Worm (Caenorhabditis elegans): ENCODE results near the gene C14A4.12.

Gene C14A4.12

ce11 chrII:10612743-10613142, at the start of gene C14A4.12:
C14A4.12 (plus strand) TSS chrII:10613043.
- TF ChIP-seq flh-1 (GFP tag; optimal IDR thresholded peaks at IDR 0.05), result no peak
- TF ChIP-seq mab-5 (tag; optimal IDR thresholded peaks at IDR 0.05), result no peak
- TF ChIP-seq mls-2 (tag; optimal IDR thresholded peaks at IDR 0.05), result no peak
- TF ChIP-seq cnd-1 (tag; optimal IDR thresholded peaks at IDR 0.05), result no peak
- TF ChIP-seq ces-1 (GFP tag; optimal IDR thresholded peaks at IDR 0.05), result no peak
- no peak for TF ChIP-seq sem-2 (GFP tag; optimal IDR thresholded peaks at IDR 0.05)
- peak; percentile 14 for TF ChIP-seq pha-4 (tag; optimal IDR thresholded peaks at IDR 0.05)

- TF ChIP-seq ham-2 (GFP tag; optimal IDR thresholded peaks at IDR 0.05) (peak; percentile 84), bed-3 (GFP tag; optimal IDR thresholded peaks at IDR 0.05) (peak; percentile 63), ceh-39 (tag; optimal IDR thresholded peaks at IDR 0.05) (peak; percentile 99), lsy-2 (tag; optimal IDR thresholded peaks at IDR 0.05) (peak; percentile 95), sem-2 (GFP tag; optimal IDR thresholded peaks at IDR 0.05) (peak; percentile 30), ztf-11 (tag; optimal IDR thresholded peaks at IDR 0.05) (peak; percentile 80), blmp-1 (tag; optimal IDR thresholded peaks at IDR 0.05) (peak; percentile 79), flh-1 (GFP tag; optimal IDR thresholded peaks at IDR 0.05) (peak; percentile 49), ceh-83 (GFP tag; optimal IDR thresholded peaks at IDR 0.05) (peak; percentile 88), unc-39 (tag; optimal IDR thresholded peaks at IDR 0.05) (peak; percentile 36), mls-2 (tag; optimal IDR thresholded peaks at IDR 0.05) (peak; percentile 89), cnd-1 (tag; optimal IDR thresholded peaks at IDR 0.05) (peak; percentile 96), nhr-2 (tag; optimal IDR thresholded peaks at IDR 0.05) (peak; percentile 74), mab-5 (tag; optimal IDR thresholded peaks at IDR 0.05) (peak; percentile 84), snpc-4 (tag; optimal IDR thresholded peaks at IDR 0.05) (no peak), ceh-43 (GFP tag; optimal IDR thresholded peaks at IDR 0.05) (peak; percentile 87), zip-8 (tag; optimal IDR thresholded peaks at IDR 0.05) (no peak), lin-13 (tag; optimal IDR thresholded peaks at IDR 0.05) (peak; percentile 100), M03D4.4 (tag; optimal IDR thresholded peaks at IDR 0.05) (peak; percentile 92), nhr-76 (tag; optimal IDR thresholded peaks at IDR 0.05) (no peak), nhr-237 (tag; optimal IDR thresholded peaks at IDR 0.05) (peak; percentile 100), sptf-1 (tag; optimal IDR thresholded peaks at IDR 0.05) (peak; percentile 97), drap-1 (GFP tag; optimal IDR thresholded peaks at IDR 0.05) (peak; percentile 92), nhr-28 (tag; optimal IDR thresholded peaks at IDR 0.05) (peak; percentile 87), unc-120 (tag; optimal IDR thresholded peaks at IDR 0.05; ENCODE audit: poor library complexity, severe bottlenecking) (peak; percentile 91), hlh-1 (tag; optimal IDR thresholded peaks at IDR 0.05) (peak; percentile 88), elt-3 (tag; optimal IDR thresholded peaks at IDR 0.05) (peak; percentile 85), tbx-8 (GFP tag; optimal IDR thresholded peaks at IDR 0.05) (peak; percentile 72), nhr-12 (tag; optimal IDR thresholded peaks at IDR 0.05) (peak; percentile 68), unc-62 (GFP tag; optimal IDR thresholded peaks at IDR 0.05) (peak; percentile 97), lin-32 (GFP tag; optimal IDR thresholded peaks at IDR 0.05) (peak; percentile 37), mep-1 (tag; optimal IDR thresholded peaks at IDR 0.05) (peak; percentile 100), elt-1 (tag; optimal IDR thresholded peaks at IDR 0.05; ENCODE audit: borderline replicate concordance, insufficient read depth) (peak; percentile 68), ces-1 (GFP tag; optimal IDR thresholded peaks at IDR 0.05) (peak; percentile 98), pha-4 (tag; optimal IDR thresholded peaks at IDR 0.05) (peak; percentile 98)
These were observed 49.5 kb upstream of the C14A4.12 start, which contains the start of gene cdc-48.1 for ce11 chrII:10563368-10563767. cdc-48.1 (minus strand) TSS chrII:10563407.

ce11 chrII:10564578-10564977, 48.3 kb upstream of the C14A4.12 start, which contains the start of the genes C06A1.6 and C06A1.7:
C06A1.6 (minus strand) TSS chrII:10564678.
C06A1.7 (plus strand) TSS chrII:10564891.
- TF ChIP-seq zip-8 (tag; optimal IDR thresholded peaks at IDR 0.05), result no peak
- no peak for TF ChIP-seq elt-1 (tag; optimal IDR thresholded peaks at IDR 0.05; ENCODE audit: borderline replicate concordance, insufficient read depth)
- no peak for TF ChIP-seq ztf-11 (tag; optimal IDR thresholded peaks at IDR 0.05)
- no peak for TF ChIP-seq lsy-2 (tag; optimal IDR thresholded peaks at IDR 0.05)
- no peak for TF ChIP-seq unc-39 (tag; optimal IDR thresholded peaks at IDR 0.05)
- TF ChIP-seq ces-1 (GFP tag; optimal IDR thresholded peaks at IDR 0.05), result no peak
- no peak for TF ChIP-seq ceh-43 (GFP tag; optimal IDR thresholded peaks at IDR 0.05)
- TF ChIP-seq nhr-2 (tag; optimal IDR thresholded peaks at IDR 0.05), result no peak

DNA sequence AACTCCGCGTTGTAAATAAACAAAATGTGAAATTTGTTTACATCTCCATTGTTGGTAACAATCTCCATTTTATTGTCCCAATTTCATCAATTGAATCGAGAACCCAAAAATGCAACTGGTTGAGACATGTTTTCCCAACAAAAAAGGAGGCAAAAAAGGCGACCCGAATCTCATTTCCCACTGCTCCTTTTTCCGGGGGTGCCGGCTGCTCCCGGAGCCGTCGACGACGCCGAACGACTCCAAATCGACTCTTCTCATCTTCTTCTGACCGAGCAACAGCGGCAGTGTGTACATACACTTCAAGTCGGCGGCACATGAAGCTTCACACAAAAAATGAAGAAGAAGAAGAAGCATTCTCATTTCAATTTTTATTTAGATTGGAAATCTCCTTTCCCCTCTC, 46.4 kb upstream of the C14A4.12 start:
- TF ChIP-seq pha-4 (tag; optimal IDR thresholded peaks at IDR 0.05) (no peak), unc-120 (tag; optimal IDR thresholded peaks at IDR 0.05; ENCODE audit: poor library complexity, severe bottlenecking) (no peak), blmp-1 (tag; optimal IDR thresholded peaks at IDR 0.05) (no peak), lin-32 (GFP tag; optimal IDR thresholded peaks at IDR 0.05) (no peak), flh-1 (GFP tag; optimal IDR thresholded peaks at IDR 0.05) (no peak), sem-2 (GFP tag; optimal IDR thresholded peaks at IDR 0.05) (no peak), elt-3 (tag; optimal IDR thresholded peaks at IDR 0.05) (no peak), nhr-2 (tag; optimal IDR thresholded peaks at IDR 0.05) (no peak), ceh-83 (GFP tag; optimal IDR thresholded peaks at IDR 0.05) (no peak), nhr-12 (tag; optimal IDR thresholded peaks at IDR 0.05) (no peak), nhr-237 (tag; optimal IDR thresholded peaks at IDR 0.05) (no peak)
